Worm (Caenorhabditis elegans): ENCODE data around the gene F21C10.3.

Gene F21C10.3

DNA sequence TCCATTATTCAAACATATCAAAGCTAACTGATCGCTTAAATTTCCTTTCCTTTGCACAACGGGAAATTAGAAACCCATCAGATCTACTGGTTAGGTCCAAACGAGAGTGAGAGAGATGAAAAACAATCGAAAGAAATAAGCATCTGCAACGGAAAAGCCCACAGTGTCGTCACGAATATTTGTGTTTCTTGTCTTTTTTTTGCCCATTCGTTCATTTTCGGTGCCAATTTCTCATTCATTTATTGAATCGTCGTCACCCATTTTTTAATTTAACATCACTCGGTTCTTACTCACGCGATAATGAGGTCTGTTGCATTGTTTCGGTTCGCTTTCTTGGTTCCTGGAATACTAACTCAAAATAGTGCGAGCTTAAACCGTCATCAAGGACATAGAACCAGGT lies 3.7 kb upstream of the F21C10.3 start, which contains the start of gene F21C10.6:
Gene F21C10.6 (plus strand): TSS at position 301 of the 400 bp plus-strand sequence.
- no peak for TF ChIP-seq ceh-100 (GFP tag; IDR thresholded peaks at IDR 0.05)
- TF ChIP-seq him-1 (tag; optimal IDR thresholded peaks at IDR 0.05), result no peak
- TF ChIP-seq mxl-1 (tag; optimal IDR thresholded peaks at IDR 0.05), result no peak
- no peak for TF ChIP-seq dpl-1 (GFP tag; optimal IDR thresholded peaks at IDR 0.05)
- no peak for TF ChIP-seq ceh-91 (GFP tag; IDR thresholded peaks at IDR 0.05)
- TF ChIP-seq hmg-1.2 (GFP tag; IDR thresholded peaks at IDR 0.05), result no peak
- TF ChIP-seq hmg-20 (GFP tag; IDR thresholded peaks at IDR 0.05), result no peak
- TF ChIP-seq bed-2 (GFP tag; IDR thresholded peaks at IDR 0.05), result no peak
- TF ChIP-seq chd-7 (tag; optimal IDR thresholded peaks at IDR 0.05), result no peak
- TF ChIP-seq ztf-18 (tag; optimal IDR thresholded peaks at IDR 0.05), result no peak
- no peak for TF ChIP-seq nhr-120 (GFP tag; IDR thresholded peaks at IDR 0.05)
- no peak for TF ChIP-seq tlf-1 (GFP tag; optimal IDR thresholded peaks at IDR 0.05)
- no peak for TF ChIP-seq snpc-3.4 (tag; optimal IDR thresholded peaks at IDR 0.05)
- no peak for TF ChIP-seq ceh-27 (GFP tag; optimal IDR thresholded peaks at IDR 0.05)

DNA sequence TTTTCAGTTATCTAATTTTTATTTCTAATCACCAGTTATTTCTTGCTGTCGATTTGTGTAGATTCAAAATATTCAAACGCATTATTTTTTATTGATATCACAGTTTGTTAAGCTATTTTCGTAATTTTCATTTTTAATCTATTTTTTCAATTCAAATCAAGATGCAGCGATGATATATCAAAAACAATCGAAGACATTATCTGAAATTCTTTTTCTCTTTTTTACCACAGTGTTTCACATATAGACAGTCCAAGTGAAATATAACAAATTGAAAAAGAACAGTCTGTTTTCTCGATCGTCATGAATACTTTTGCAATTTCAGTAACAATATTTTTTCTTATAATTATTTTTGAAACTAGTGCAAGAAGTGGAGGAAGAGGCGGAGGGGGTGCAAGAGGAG lies 2.5 kb upstream of the F21C10.3 start, which contains the start of gene F21C10.5:
Gene F21C10.5 (plus strand): TSS at position 301 of the 400 bp plus-strand sequence.
- TF ChIP-seq athp-1 (tag; optimal IDR thresholded peaks at IDR 0.05) (no peak), hmg-1.2 (GFP tag; IDR thresholded peaks at IDR 0.05) (no peak), hsf-1 (GFP tag; IDR thresholded peaks at IDR 0.05) (no peak), attf-6 (GFP tag; IDR thresholded peaks at IDR 0.05) (no peak), K12H6.12 (tag; optimal IDR thresholded peaks at IDR 0.05) (no peak), hlh-26 (GFP tag; conservative IDR thresholded peaks at IDR 0.05) (no peak), tlf-1 (GFP tag; optimal IDR thresholded peaks at IDR 0.05) (no peak), ceh-58 (GFP tag; IDR thresholded peaks at IDR 0.05) (no peak), ceh-91 (GFP tag; IDR thresholded peaks at IDR 0.05) (no peak), sea-2 (GFP tag; IDR thresholded peaks at IDR 0.05) (no peak), zim-3 (tag; optimal IDR thresholded peaks at IDR 0.05) (no peak), ztf-18 (tag; optimal IDR thresholded peaks at IDR 0.05) (no peak), snpc-4 (GFP tag; optimal IDR thresholded peaks at IDR 0.05) (no peak), snpc-4 (tag; optimal IDR thresholded peaks at IDR 0.05) (no peak), mxl-1 (tag; optimal IDR thresholded peaks at IDR 0.05) (no peak), Y53G8AR.9 (GFP tag; conservative IDR thresholded peaks at IDR 0.05) (no peak), lir-1 (GFP tag; conservative IDR thresholded peaks at IDR 0.05) (no peak), ets-4 (GFP tag; optimal IDR thresholded peaks at IDR 0.05) (no peak), repo-1 (tag; optimal IDR thresholded peaks at IDR 0.05) (no peak), F49E8.2 (tag; optimal IDR thresholded peaks at IDR 0.05; ENCODE audit: insufficient read depth) (no peak), gei-17 (GFP tag; optimal IDR thresholded peaks at IDR 0.05) (no peak)

DNA sequence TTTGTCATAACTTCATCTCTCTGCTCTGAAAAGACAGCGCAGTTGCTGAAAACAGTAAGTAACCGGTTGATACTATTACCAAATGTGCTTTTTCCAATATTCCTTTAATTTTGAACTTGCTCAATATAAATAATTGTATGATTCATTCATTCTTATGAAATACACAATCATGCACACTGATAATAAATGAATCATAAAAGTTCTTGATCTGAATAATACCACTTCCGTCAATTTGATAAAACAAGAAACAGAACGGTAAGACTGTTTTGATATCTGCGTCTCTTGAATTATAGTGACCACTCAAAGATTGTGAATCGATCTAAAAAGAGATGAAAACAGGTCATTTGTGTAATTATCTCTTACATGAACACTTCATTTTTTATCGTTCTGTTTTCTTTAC lies 1.6 kb upstream of the F21C10.3 start, which contains the start of gene F21C10.4:
Gene F21C10.4 (plus strand): TSS at position 301 of the 400 bp plus-strand sequence.
- no peak for TF ChIP-seq chd-7 (tag; optimal IDR thresholded peaks at IDR 0.05)
- no peak for TF ChIP-seq atf-7 (tag; optimal IDR thresholded peaks at IDR 0.05)
- TF ChIP-seq attf-6 (GFP tag; IDR thresholded peaks at IDR 0.05), result no peak
- no peak for TF ChIP-seq hrde-1 (tag; optimal IDR thresholded peaks at IDR 0.05; ENCODE audit: borderline replicate concordance)
- no peak for TF ChIP-seq lin-54 (GFP tag; optimal IDR thresholded peaks at IDR 0.05)
- no peak for TF ChIP-seq cebp-1 (GFP tag; IDR thresholded peaks at IDR 0.05)
- TF ChIP-seq cebp-1 (tag; optimal IDR thresholded peaks at IDR 0.05), result no peak
- no peak for TF ChIP-seq fkh-3 (tag; optimal IDR thresholded peaks at IDR 0.05)
- TF ChIP-seq K12H6.12 (tag; optimal IDR thresholded peaks at IDR 0.05), result no peak
- TF ChIP-seq madf-8 (GFP tag; conservative IDR thresholded peaks at IDR 0.05), result no peak
- TF ChIP-seq pha-4 (tag; optimal IDR thresholded peaks at IDR 0.05), result no peak
- TF ChIP-seq akir-1 (GFP tag; optimal IDR thresholded peaks at IDR 0.05), result no peak
- TF ChIP-seq rcor-1 (GFP tag; IDR thresholded peaks at IDR 0.05), result no peak
- no peak for TF ChIP-seq sdz-38 (tag; optimal IDR thresholded peaks at IDR 0.05)
- TF ChIP-seq hmg-1.2 (GFP tag; IDR thresholded peaks at IDR 0.05), result no peak
- TF ChIP-seq ztf-3 (GFP tag; optimal IDR thresholded peaks at IDR 0.05), result no peak
- TF ChIP-seq lag-1 (GFP tag; IDR thresholded peaks at IDR 0.05), result no peak
- TF ChIP-seq D2030.7 (GFP tag; IDR thresholded peaks at IDR 0.05), result no peak
- no peak for TF ChIP-seq dpl-1 (GFP tag; optimal IDR thresholded peaks at IDR 0.05)
- no peak for TF ChIP-seq B0035.1 (tag; optimal IDR thresholded peaks at IDR 0.05)

All from whole organism, young adult.